Fruit fly (Drosophila melanogaster): Measurements from ENCODE around the gene emb.

emb gene

dm6 chr2L:8416350-8417046 is 13.1 kb downstream of the emb start (continued):
- no peak for TF ChIP-seq insv (GFP tag; optimal IDR thresholded peaks at IDR 0.05)
- 0 out of 2 replicates have a peak, but pooled peaks have one; percentile 5 for TF ChIP-seq sim (GFP tag; IDR thresholded peaks at IDR 0.05)
- TF ChIP-seq Hr3 (GFP tag; optimal IDR thresholded peaks at IDR 0.05), result no peak
- TF ChIP-seq Blimp-1 (GFP tag; optimal IDR thresholded peaks at IDR 0.05), result no peak
- TF ChIP-seq mirr (GFP tag; optimal IDR thresholded peaks at IDR 0.05), result no peak
- TF ChIP-seq CG1792 (GFP tag; optimal IDR thresholded peaks at IDR 0.05), result no peak
- no peak for TF ChIP-seq br (optimal IDR thresholded peaks at IDR 0.05)
- no peak for TF ChIP-seq GATAe (GFP tag; conservative IDR thresholded peaks at IDR 0.05)
- TF ChIP-seq cad (GFP tag; optimal IDR thresholded peaks at IDR 0.05), result no peak
- TF ChIP-seq sqz (GFP tag; optimal IDR thresholded peaks at IDR 0.05), result no peak
- peak; percentile 6 for TF ChIP-seq stwl (tag; optimal IDR thresholded peaks at IDR 0.05)
- peak; percentile 21 for TF ChIP-seq CG6254 (GFP tag; optimal IDR thresholded peaks at IDR 0.05)
- no peak for TF ChIP-seq grn (GFP tag; optimal IDR thresholded peaks at IDR 0.05)
- no peak for TF ChIP-seq Asciz (GFP tag; optimal IDR thresholded peaks at IDR 0.05)
- no peak for TF ChIP-seq mam (GFP tag; optimal IDR thresholded peaks at IDR 0.05)
- no peak for TF ChIP-seq Hr51 (GFP tag; optimal IDR thresholded peaks at IDR 0.05)
- TF ChIP-seq Trl (optimal IDR thresholded peaks at IDR 0.05), result peak; percentile 73 to 90
- peak; percentile 50 for TF ChIP-seq Trl (GFP tag; optimal IDR thresholded peaks at IDR 0.05)
- no peak for TF ChIP-seq dmrt11E (tag; optimal IDR thresholded peaks at IDR 0.05)
- TF ChIP-seq Dfd (GFP tag; optimal IDR thresholded peaks at IDR 0.05), result no peak
- no peak for TF ChIP-seq CG30403 (GFP tag; optimal IDR thresholded peaks at IDR 0.05)
- no peak for TF ChIP-seq eve (GFP tag; optimal IDR thresholded peaks at IDR 0.05)
- peak; percentile 69 for TF ChIP-seq psq (GFP tag; optimal IDR thresholded peaks at IDR 0.05)
- peak; percentile 72 for TF ChIP-seq sens (GFP tag)
- peak; percentile 32 for TF ChIP-seq CG15696 (tag; optimal IDR thresholded peaks at IDR 0.05)
- peak; percentile 1 for TF ChIP-seq yki (optimal IDR thresholded peaks at IDR 0.05)
- no peak for TF ChIP-seq Stat92E (GFP tag; optimal IDR thresholded peaks at IDR 0.05)
- TF ChIP-seq CkIIα-i1 (GFP tag; IDR thresholded peaks at IDR 0.05), result no peak
- no peak for TF ChIP-seq ab (GFP tag; optimal IDR thresholded peaks at IDR 0.05)
- TF ChIP-seq Chrac-16 (GFP tag; optimal IDR thresholded peaks at IDR 0.05), result no peak
- no peak for TF ChIP-seq Gsc (GFP tag; IDR thresholded peaks at IDR 0.05)
- TF ChIP-seq HLHmδ (GFP tag; optimal IDR thresholded peaks at IDR 0.05), result peak; percentile 58
- no peak for TF ChIP-seq Ravus (GFP tag; IDR thresholded peaks at IDR 0.05)
- TF ChIP-seq bigmax (GFP tag; optimal IDR thresholded peaks at IDR 0.05), result no peak
- TF ChIP-seq CG10267 (tag; optimal IDR thresholded peaks at IDR 0.05), result no peak
- peak; percentile 39 for TF ChIP-seq zen (tag; optimal IDR thresholded peaks at IDR 0.05)
- TF ChIP-seq CG18262 (tag; optimal IDR thresholded peaks at IDR 0.05), result no peak
- no peak for TF ChIP-seq BEAF-32 (GFP tag; optimal IDR thresholded peaks at IDR 0.05)
- TF ChIP-seq CG3065 (GFP tag; optimal IDR thresholded peaks at IDR 0.05), result no peak
- no peak for TF ChIP-seq CG31365 (tag; optimal IDR thresholded peaks at IDR 0.05)
- no peak for TF ChIP-seq CG31224 (GFP tag; IDR thresholded peaks at IDR 0.05)
- no peak for TF ChIP-seq gcm2 (GFP tag; optimal IDR thresholded peaks at IDR 0.05)
- TF ChIP-seq twi (tag; optimal IDR thresholded peaks at IDR 0.05), result peak; percentile 7
- TF ChIP-seq CG2116 (GFP tag; optimal IDR thresholded peaks at IDR 0.05), result peak; percentile 14
- no peak for TF ChIP-seq CG7987 (GFP tag; optimal IDR thresholded peaks at IDR 0.05)
- TF ChIP-seq wdn (GFP tag; IDR thresholded peaks at IDR 0.05), result no peak
- TF ChIP-seq fru (optimal IDR thresholded peaks at IDR 0.05), result peak; percentile 57
- no peak for TF ChIP-seq CG32772 (GFP tag; IDR thresholded peaks at IDR 0.05)
- no peak for TF ChIP-seq CG31388 (GFP tag; optimal IDR thresholded peaks at IDR 0.05)
- no peak for TF ChIP-seq CG31441 (GFP tag; IDR thresholded peaks at IDR 0.05)
- TF ChIP-seq Sry-δ (GFP tag; optimal IDR thresholded peaks at IDR 0.05), result no peak
- no peak for TF ChIP-seq CG6791 (GFP tag; IDR thresholded peaks at IDR 0.05; ENCODE audit: partially characterized antibody)
